Worm (Caenorhabditis elegans) whole organism, mixed stage, embryonic: ENCODE data around the gene Y54G11A.2.

ENCODE experiments used
- M03D4.4 ChIP-seq: sonication (generic microtip); optimal IDR thresholded peaks from 2 replicates; lab custom pipeline; 2017; ENCODE audit warnings: mild to moderate bottlenecking, missing genetic modification characterization, missing compliant biosample characterization
- bed-3 ChIP-seq: fragments of 200-800 bp; sonication (Bioruptor generic); optimal IDR thresholded peaks from 3 replicates; lab custom pipeline; 2018; ENCODE audit warnings: mild to moderate bottlenecking, missing genetic modification characterization, moderate library complexity, missing compliant biosample characterization
- blmp-1 ChIP-seq: fragments of 150-350 bp; optimal IDR thresholded peaks from 2 replicates; lab custom pipeline; 2014; ENCODE audit warnings: missing biosample characterization, missing genetic modification characterization
- ceh-39 ChIP-seq: fragments of 150-350 bp; optimal IDR thresholded peaks from 2 replicates; lab custom pipeline; 2014; ENCODE audit warnings: missing biosample characterization, missing genetic modification characterization
- ceh-43 ChIP-seq: fragments of 200-800 bp; sonication (Bioruptor generic); optimal IDR thresholded peaks from 2 replicates; lab custom pipeline; 2018; ENCODE audit warnings: mild to moderate bottlenecking, missing genetic modification characterization, moderate library complexity, missing compliant biosample characterization
- ceh-83 ChIP-seq: fragments of 200-800 bp; sonication (Bioruptor generic); optimal IDR thresholded peaks from 2 replicates; lab custom pipeline; 2018; ENCODE audit warnings: mild to moderate bottlenecking, missing genetic modification characterization, missing compliant biosample characterization
- ces-1 ChIP-seq: fragments of 150-350 bp; optimal IDR thresholded peaks from 2 replicates; lab custom pipeline; 2014; ENCODE audit warnings: missing biosample characterization, missing genetic modification reagents, missing genetic modification characterization
- cnd-1 ChIP-seq: fragments of 200-800 bp; sonication (Bioruptor generic); optimal IDR thresholded peaks from 2 replicates; lab custom pipeline; 2018; ENCODE audit warnings: mild to moderate bottlenecking, missing genetic modification characterization, missing compliant biosample characterization
- drap-1 ChIP-seq: fragments of 200-800 bp; sonication (Bioruptor generic); optimal IDR thresholded peaks from 3 replicates; lab custom pipeline; 2018; ENCODE audit warnings: mild to moderate bottlenecking, missing genetic modification characterization, missing compliant biosample characterization
- elt-1 ChIP-seq: sonication (generic microtip); optimal IDR thresholded peaks from 2 replicates; lab custom pipeline; 2017; ENCODE audit warnings: missing genetic modification characterization, mild to moderate bottlenecking, missing compliant biosample characterization, antibody characterized with exemption, moderate library complexity, borderline replicate concordance; ENCODE audit not compliant: insufficient read depth
- elt-3 ChIP-seq: fragments of 150-350 bp; optimal IDR thresholded peaks from 2 replicates; lab custom pipeline; 2014; ENCODE audit warnings: missing biosample characterization, missing genetic modification characterization
- flh-1 ChIP-seq: fragments of 200-800 bp; sonication (Bioruptor generic); optimal IDR thresholded peaks from 2 replicates; lab custom pipeline; 2018; ENCODE audit warnings: mild to moderate bottlenecking, missing genetic modification characterization, moderate library complexity, missing compliant biosample characterization
- ham-2 ChIP-seq: fragments of 200-800 bp; sonication (Bioruptor generic); optimal IDR thresholded peaks from 2 replicates; lab custom pipeline; 2018; ENCODE audit warnings: mild to moderate bottlenecking, missing genetic modification characterization, missing compliant biosample characterization
- hlh-1 ChIP-seq: fragments of 150-350 bp; optimal IDR thresholded peaks from 2 replicates; lab custom pipeline; 2014; ENCODE audit warnings: missing biosample characterization, missing genetic modification reagents, missing genetic modification characterization
- lin-13 ChIP-seq: fragments of 150-350 bp; optimal IDR thresholded peaks from 2 replicates; lab custom pipeline; 2014; ENCODE audit warnings: missing biosample characterization, missing genetic modification characterization
- lin-32 ChIP-seq: fragments of 200-800 bp; sonication (Bioruptor generic); optimal IDR thresholded peaks from 2 replicates; lab custom pipeline; 2018; ENCODE audit warnings: mild to moderate bottlenecking, missing genetic modification characterization, missing compliant biosample characterization
- lsy-2 ChIP-seq: fragments of 150-350 bp; optimal IDR thresholded peaks from 2 replicates; lab custom pipeline; 2014; ENCODE audit warnings: missing biosample characterization, missing genetic modification characterization
- mab-5 ChIP-seq: fragments of 150-350 bp; optimal IDR thresholded peaks from 2 replicates; lab custom pipeline; 2014; ENCODE audit warnings: missing biosample characterization, missing genetic modification characterization
- mep-1 ChIP-seq: fragments of 150-350 bp; optimal IDR thresholded peaks from 2 replicates; lab custom pipeline; 2017; ENCODE audit warnings: missing biosample characterization, missing genetic modification reagents, missing genetic modification characterization, inconsistent platforms
- mls-2 ChIP-seq: sonication (generic microtip); optimal IDR thresholded peaks from 2 replicates; lab custom pipeline; 2016; ENCODE audit warnings: mild to moderate bottlenecking, missing genetic modification characterization, moderate library complexity, missing compliant biosample characterization
- nhr-12 ChIP-seq: fragments of 150-350 bp; optimal IDR thresholded peaks from 2 replicates; lab custom pipeline; 2014; ENCODE audit warnings: missing biosample characterization, missing genetic modification characterization
- nhr-2 ChIP-seq: fragments of 150-350 bp; optimal IDR thresholded peaks from 2 replicates; lab custom pipeline; 2014; ENCODE audit warnings: missing biosample characterization, missing genetic modification characterization
- nhr-237 ChIP-seq: fragments of 150-350 bp; optimal IDR thresholded peaks from 2 replicates; lab custom pipeline; 2014; ENCODE audit warnings: missing biosample characterization, missing genetic modification characterization
- nhr-28 ChIP-seq: fragments of 150-350 bp; optimal IDR thresholded peaks from 2 replicates; lab custom pipeline; 2014; ENCODE audit warnings: missing biosample characterization, missing genetic modification characterization
- nhr-76 ChIP-seq: sonication (generic microtip); optimal IDR thresholded peaks from 2 replicates; lab custom pipeline; 2017; ENCODE audit warnings: missing biosample characterization, missing genetic modification characterization
- pha-4 ChIP-seq: fragments of 150-350 bp; optimal IDR thresholded peaks from 2 replicates; lab custom pipeline; 2018; ENCODE audit warnings: missing biosample characterization, missing genetic modification reagents, missing genetic modification characterization
- sem-2 ChIP-seq: fragments of 200-800 bp; sonication (Bioruptor generic); optimal IDR thresholded peaks from 2 replicates; lab custom pipeline; 2018; ENCODE audit warnings: mild to moderate bottlenecking, missing genetic modification characterization, missing compliant biosample characterization
- snpc-4 ChIP-seq: fragments of 150-350 bp; optimal IDR thresholded peaks from 2 replicates; lab custom pipeline; 2014; ENCODE audit warnings: missing biosample characterization, missing genetic modification characterization
- sptf-1 ChIP-seq: sonication (generic microtip); optimal IDR thresholded peaks from 2 replicates; lab custom pipeline; 2017; ENCODE audit warnings: mild to moderate bottlenecking, missing genetic modification characterization, moderate library complexity, missing compliant biosample characterization
- tbx-8 ChIP-seq: fragments of 200-800 bp; sonication (Bioruptor generic); optimal IDR thresholded peaks from 2 replicates; lab custom pipeline; 2018; ENCODE audit warnings: mild to moderate bottlenecking, missing genetic modification characterization, moderate library complexity, missing compliant biosample characterization
- unc-120 ChIP-seq: sonication (generic microtip); optimal IDR thresholded peaks from 2 replicates; lab custom pipeline; 2017; ENCODE audit warnings: missing genetic modification characterization, missing compliant biosample characterization; ENCODE audit not compliant: poor library complexity, severe bottlenecking
- unc-39 ChIP-seq: fragments of 150-350 bp; optimal IDR thresholded peaks from 2 replicates; lab custom pipeline; 2014; ENCODE audit warnings: missing biosample characterization, missing genetic modification characterization
- unc-62 ChIP-seq: fragments of 150-350 bp; optimal IDR thresholded peaks from 2 replicates; lab custom pipeline; 2014; ENCODE audit warnings: missing biosample characterization, missing genetic modification reagents, missing genetic modification characterization
- zip-8 ChIP-seq: fragments of 150-350 bp; optimal IDR thresholded peaks from 2 replicates; lab custom pipeline; 2014; ENCODE audit warnings: missing biosample characterization, missing genetic modification characterization
- ztf-11 ChIP-seq: fragments of 150-350 bp; optimal IDR thresholded peaks from 2 replicates; lab custom pipeline; 2014; ENCODE audit warnings: missing biosample characterization, missing genetic modification characterization

The Y54G11A.2 gene

DNA sequence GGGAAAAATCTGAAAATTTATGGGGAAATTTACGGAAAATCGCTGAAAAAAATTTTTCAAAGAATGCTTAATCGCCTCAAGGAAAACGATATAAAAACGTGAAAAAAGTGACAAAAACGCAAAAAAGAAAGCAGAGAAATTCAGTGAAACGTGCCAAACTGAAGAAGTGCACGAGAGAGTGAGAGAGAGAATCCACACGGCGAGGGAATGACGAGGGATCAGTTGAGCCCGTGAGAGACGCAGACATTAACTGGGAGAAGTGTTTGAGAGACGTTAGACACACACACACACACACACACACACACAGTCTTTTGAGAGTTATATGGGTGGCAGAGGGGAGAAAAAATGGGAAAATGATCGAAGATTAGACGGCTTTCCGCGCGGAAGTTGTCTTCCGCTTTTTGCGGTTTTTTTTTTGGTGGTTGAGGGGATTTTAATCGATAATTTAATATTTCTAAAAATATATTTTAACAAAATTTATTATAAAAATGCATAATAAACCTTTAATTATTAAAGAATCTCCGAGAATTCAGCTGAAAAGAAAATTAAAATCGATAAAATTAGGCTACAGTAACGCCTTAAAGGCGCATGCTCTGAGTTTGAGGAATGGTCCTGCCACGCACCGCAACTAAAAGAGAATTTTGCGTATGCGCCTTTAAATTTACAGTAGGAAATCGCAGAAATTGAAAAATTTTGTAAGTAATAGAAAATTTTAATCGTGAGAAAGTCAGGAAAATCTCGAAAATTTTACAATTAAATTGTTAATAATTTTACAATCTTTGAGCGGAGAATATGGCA, 7.5 kb upstream of the Y54G11A.2 start:
- TF ChIP-seq lin-32 (no peak), pha-4 (peak; percentile 42), sem-2 (GFP tag; lab: Kevin White, UChicago) (no peak), nhr-76 (no peak), snpc-4 (tag; lab: Kevin White, UChicago) (no peak), tbx-8 (GFP tag; lab: Kevin White, UChicago) (no peak), lsy-2 (tag; lab: Kevin White, UChicago) (peak; percentile 57), lin-13 (tag; lab: Kevin White, UChicago) (no peak), ztf-11 (no peak), hlh-1 (peak; percentile 35), mep-1 (tag; lab: Kevin White, UChicago) (peak; percentile 5), elt-3 (tag; lab: Kevin White, UChicago) (no peak), blmp-1 (tag; lab: Kevin White, UChicago) (peak; percentile 56), ham-2 (GFP tag; lab: Kevin White, UChicago) (no peak), zip-8 (no peak), ces-1 (GFP tag; lab: Kevin White, UChicago) (peak; percentile 53), bed-3 (GFP tag; lab: Kevin White, UChicago) (no peak), sptf-1 (tag; lab: Kevin White, UChicago) (peak; percentile 36), unc-62 (GFP tag; lab: Kevin White, UChicago) (peak; percentile 19), mls-2 (tag; lab: Kevin White, UChicago) (no peak), ceh-83 (GFP tag; lab: Kevin White, UChicago) (no peak), flh-1 (GFP tag; lab: Kevin White, UChicago) (no peak), ceh-43 (GFP tag; lab: Kevin White, UChicago) (no peak)
- TF ChIP-seq, all 35 proteins: peak for 8

ce11 chrII:14247227-14247626, 4.9 kb upstream of the Y54G11A.2 start:
- TF ChIP-seq lsy-2 (tag; lab: Kevin White, UChicago) (peak; percentile 20), snpc-4 (tag; lab: Kevin White, UChicago) (no peak)
- TF ChIP-seq, all 35 proteins: peak for 1

ce11 chrII:14247748-14248502, 4.2 kb upstream of the Y54G11A.2 start:
- TF ChIP-seq lin-13 (tag; lab: Kevin White, UChicago) (no peak), snpc-4 (tag; lab: Kevin White, UChicago) (no peak), ceh-43 (GFP tag; lab: Kevin White, UChicago) (no peak), hlh-1 (peak; percentile 79), flh-1 (GFP tag; lab: Kevin White, UChicago) (peak; percentile 14), zip-8 (no peak), unc-39 (no peak), sem-2 (GFP tag; lab: Kevin White, UChicago) (peak; percentile 26), unc-120 (tag; lab: Kevin White, UChicago) (no peak), mep-1 (tag; lab: Kevin White, UChicago) (peak; percentile 60), tbx-8 (GFP tag; lab: Kevin White, UChicago) (no peak), ceh-39 (tag; lab: Kevin White, UChicago) (no peak), blmp-1 (tag; lab: Kevin White, UChicago) (no peak), nhr-2 (peak; percentile 76), mab-5 (no peak), elt-3 (tag; lab: Kevin White, UChicago) (no peak), nhr-12 (tag; lab: Kevin White, UChicago) (no peak), ham-2 (GFP tag; lab: Kevin White, UChicago) (peak; percentile 35), bed-3 (GFP tag; lab: Kevin White, UChicago) (no peak), lsy-2 (tag; lab: Kevin White, UChicago) (no peak), unc-62 (GFP tag; lab: Kevin White, UChicago) (peak; percentile 16), ces-1 (GFP tag; lab: Kevin White, UChicago) (no peak), nhr-237 (tag; lab: Kevin White, UChicago) (no peak), pha-4 (no peak), drap-1 (GFP tag; lab: Kevin White, UChicago) (no peak), ztf-11 (peak; percentile 70), cnd-1 (tag; lab: Kevin White, UChicago) (peak; percentile 93), ceh-83 (GFP tag; lab: Kevin White, UChicago) (peak; percentile 23), nhr-76 (no peak), sptf-1 (tag; lab: Kevin White, UChicago) (peak; percentile 57), lin-32 (peak; percentile 95), nhr-28 (tag; lab: Kevin White, UChicago) (no peak), M03D4.4 (no peak), elt-1 (tag; lab: Kevin White, UChicago) (no peak), mls-2 (tag; lab: Kevin White, UChicago) (peak; percentile 63)
